Fruit fly (Drosophila melanogaster) whole organism, embryonic: ENCODE data around the gene CG12171.

Experiments used
- Blimp-1 ChIP-seq: fragments of 200-800 bp; sonication (Bioruptor generic); optimal IDR thresholded peaks from 3 replicates; lab custom pipeline; 2018; ENCODE audit warnings: missing biosample characterization, missing genetic modification characterization, mild to moderate bottlenecking, moderate library complexity, missing genetic modification reagents
- CG10321 ChIP-seq: fragments of 200-800 bp; sonication (Bioruptor generic); IDR thresholded peaks from 2 replicates; pipeline ENCODE4 v1.3.6; 2022; ENCODE audit warnings: missing biosample characterization, missing genetic modification characterization
- CG10959 ChIP-seq: fragments of 200-800 bp; sonication (Bioruptor generic); IDR thresholded peaks from 2 replicates; pipeline ENCODE4 v1.3.6; 2022; ENCODE audit warnings: missing biosample characterization, missing genetic modification characterization
- CG11085 ChIP-seq: fragments of 200-800 bp; sonication (Bioruptor generic); IDR thresholded peaks from 2 replicates; pipeline ENCODE4 v1.3.6; 2022; ENCODE audit warnings: missing biosample characterization, missing genetic modification characterization
- CG12236 ChIP-seq: fragments of 200-800 bp; sonication (Bioruptor generic); optimal IDR thresholded peaks from 2 replicates; lab custom pipeline; 2016; ENCODE audit warnings: missing biosample characterization, missing genetic modification characterization
- CG1233 ChIP-seq: fragments of 200-800 bp; sonication (Bioruptor generic); optimal IDR thresholded peaks from 4 replicates; lab custom pipeline; 2018; ENCODE audit warnings: missing biosample characterization, mild to moderate bottlenecking, missing genetic modification characterization
- CG1603 ChIP-seq: fragments of 200-800 bp; sonication (Bioruptor generic); optimal IDR thresholded peaks from 2 replicates; lab custom pipeline; 2019; ENCODE audit warnings: missing biosample characterization, mild to moderate bottlenecking, missing genetic modification characterization, moderate library complexity
- CG17186 ChIP-seq: fragments of 200-800 bp; sonication (Bioruptor generic); optimal IDR thresholded peaks from 3 replicates; lab custom pipeline; 2017; ENCODE audit warnings: missing biosample characterization, missing genetic modification reagents, missing genetic modification characterization
- CG17568 ChIP-seq: fragments of 200-800 bp; sonication (Bioruptor generic); optimal IDR thresholded peaks from 2 replicates; lab custom pipeline; 2018; ENCODE audit warnings: missing biosample characterization, mild to moderate bottlenecking, missing genetic modification characterization, moderate library complexity
- CG2116 ChIP-seq: fragments of 200-800 bp; sonication (Bioruptor generic); optimal IDR thresholded peaks from 3 replicates; lab custom pipeline; 2018; ENCODE audit warnings: missing biosample characterization, mild to moderate bottlenecking, missing genetic modification characterization
- CG31441 ChIP-seq: fragments of 200-800 bp; sonication (Bioruptor generic); IDR thresholded peaks from 2 replicates; pipeline ENCODE4 v1.3.6; 2022; ENCODE audit warnings: missing biosample characterization, missing genetic modification characterization
- CG4617 ChIP-seq: fragments of 200-800 bp; sonication (Bioruptor generic); optimal IDR thresholded peaks from 3 replicates; lab custom pipeline; 2016; ENCODE audit warnings: missing biosample characterization, missing genetic modification characterization, borderline replicate concordance
- CG6654 ChIP-seq: fragments of 200-800 bp; sonication (Bioruptor generic); optimal IDR thresholded peaks from 2 replicates; lab custom pipeline; 2017; ENCODE audit warnings: missing biosample characterization, mild to moderate bottlenecking, missing genetic modification characterization
- CG6689 ChIP-seq: fragments of 200-800 bp; sonication (Bioruptor generic); IDR thresholded peaks from 2 replicates; pipeline ENCODE4 v1.3.6; 2022; ENCODE audit warnings: missing biosample characterization, missing genetic modification characterization
- CG9876 ChIP-seq: fragments of 200-800 bp; sonication (Bioruptor generic); optimal IDR thresholded peaks from 2 replicates; lab custom pipeline; 2016; ENCODE audit warnings: missing biosample characterization, missing genetic modification characterization
- CkIIα-i1 ChIP-seq: fragments of 200-800 bp; sonication (Bioruptor generic); IDR thresholded peaks from 2 replicates; pipeline ENCODE4 v1.3.6; 2022; ENCODE audit warnings: missing biosample characterization, missing genetic modification characterization
- CoRest ChIP-seq: fragments of 200-800 bp; sonication (Bioruptor generic); optimal IDR thresholded peaks from 3 replicates; lab custom pipeline; 2018; ENCODE audit warnings: missing biosample characterization, mild to moderate bottlenecking, missing genetic modification characterization, moderate library complexity
- ERR ChIP-seq: fragments of 200-800 bp; sonication (Bioruptor generic); optimal IDR thresholded peaks from 2 replicates; lab custom pipeline; 2016; ENCODE audit warnings: missing biosample characterization, missing genetic modification characterization
- Fer3 ChIP-seq: fragments of 200-800 bp; sonication (Bioruptor generic); optimal IDR thresholded peaks from 2 replicates; lab custom pipeline; 2018; ENCODE audit warnings: missing biosample characterization, mild to moderate bottlenecking, missing genetic modification characterization, moderate library complexity
- GATAe ChIP-seq: fragments of 200-800 bp; sonication (Bioruptor generic); conservative IDR thresholded peaks from 2 replicates; pipeline ENCODE4 v1.3.6; 2022; ENCODE audit warnings: missing biosample characterization, missing genetic modification characterization
- Hr3 ChIP-seq: fragments of 200-800 bp; sonication (Bioruptor generic); optimal IDR thresholded peaks from 3 replicates; lab custom pipeline; 2016; ENCODE audit warnings: missing biosample characterization, missing genetic modification characterization
- MBD-R2 ChIP-seq: fragments of 200-800 bp; sonication (Bioruptor generic); IDR thresholded peaks from 2 replicates; pipeline ENCODE4 v1.3.6; 2022; ENCODE audit warnings: missing biosample characterization, missing genetic modification characterization
- NFAT ChIP-seq: fragments of 200-800 bp; sonication (Bioruptor generic); IDR thresholded peaks from 2 replicates; pipeline ENCODE4 v1.3.6; 2022; ENCODE audit warnings: missing biosample characterization, missing genetic modification characterization
- NK7.1 ChIP-seq: fragments of 200-800 bp; sonication (Bioruptor generic); optimal IDR thresholded peaks from 3 replicates; lab custom pipeline; 2016; ENCODE audit warnings: missing biosample characterization, missing genetic modification characterization
- Nf-YB ChIP-seq: fragments of 200-800 bp; sonication (Bioruptor generic); optimal IDR thresholded peaks from 3 replicates; lab custom pipeline; 2019; ENCODE audit warnings: missing biosample characterization, mild to moderate bottlenecking, missing genetic modification characterization, moderate library complexity
- Oaz ChIP-seq: fragments of 200-800 bp; sonication (Bioruptor generic); IDR thresholded peaks from 2 replicates; pipeline ENCODE4 v1.3.6; 2022; ENCODE audit warnings: missing biosample characterization, missing genetic modification characterization
- Ssrp ChIP-seq: fragments of 200-800 bp; sonication (Bioruptor generic); optimal IDR thresholded peaks from 2 replicates; lab custom pipeline; 2018; ENCODE audit warnings: missing biosample characterization, mild to moderate bottlenecking, missing genetic modification characterization, moderate library complexity
- aop ChIP-seq: fragments of 200-800 bp; sonication (Bioruptor generic); IDR thresholded peaks from 2 replicates; pipeline ENCODE4 v1.3.6; 2022; ENCODE audit warnings: missing biosample characterization, missing genetic modification characterization
- ash1 ChIP-seq: fragments of 200-800 bp; sonication (Bioruptor generic); optimal IDR thresholded peaks from 2 replicates; lab custom pipeline; 2018; ENCODE audit warnings: missing biosample characterization, mild to moderate bottlenecking, missing genetic modification characterization
- bsh ChIP-seq, 2 experiments: fragments of 200-800 bp; sonication (Bioruptor generic); optimal IDR thresholded peaks; 2 replicates each; lab custom pipeline; 2017 to 2018; ENCODE audit warnings: mild to moderate bottlenecking in 2 of 2, missing biosample characterization in 2 of 2, missing genetic modification characterization in 2 of 2, moderate library complexity in 1 of 2
- cad ChIP-seq: fragments of >200 bp; optimal IDR thresholded peaks from 2 replicates; lab custom pipeline; 2017; ENCODE audit warnings: missing biosample characterization, missing genetic modification characterization
- cato ChIP-seq: fragments of 200-800 bp; sonication (Bioruptor generic); optimal IDR thresholded peaks from 2 replicates; lab custom pipeline; 2016; ENCODE audit warnings: missing biosample characterization, missing genetic modification characterization, borderline replicate concordance
- chif ChIP-seq, 2 experiments: fragments of 200-800 bp; sonication (Bioruptor generic); optimal IDR thresholded peaks; 3 replicates each; lab custom pipeline; 2016; ENCODE audit warnings: missing biosample characterization in 2 of 2, missing genetic modification characterization in 2 of 2
- gem ChIP-seq: fragments of 200-800 bp; sonication (Bioruptor generic); optimal IDR thresholded peaks from 2 replicates; lab custom pipeline; 2019; ENCODE audit warnings: missing biosample characterization, mild to moderate bottlenecking, missing genetic modification characterization, moderate library complexity
- grn ChIP-seq: fragments of 200-800 bp; sonication (Bioruptor generic); optimal IDR thresholded peaks from 3 replicates; lab custom pipeline; 2017; ENCODE audit warnings: missing biosample characterization, missing genetic modification characterization
- hb ChIP-seq: fragments of 200-800 bp; sonication (Bioruptor generic); IDR thresholded peaks from 3 replicates; pipeline ENCODE4 v1.3.6; 2022; ENCODE audit warnings: missing biosample characterization, missing genetic modification characterization; ENCODE audit not compliant: partially characterized antibody
- insv ChIP-seq, 2 experiments: fragments of 200-800 bp; sonication (Bioruptor generic); optimal IDR thresholded peaks; 3 replicates each; lab custom pipeline; 2016 to 2018; ENCODE audit warnings: missing biosample characterization in 2 of 2, missing genetic modification characterization in 2 of 2
- kay ChIP-seq: fragments of 200-800 bp; sonication (Bioruptor generic); optimal IDR thresholded peaks from 2 replicates; lab custom pipeline; 2016; ENCODE audit warnings: missing biosample characterization, missing genetic modification characterization
- ken ChIP-seq: fragments of 200-800 bp; sonication (Bioruptor generic); IDR thresholded peaks from 3 replicates; pipeline ENCODE4 v1.3.6; 2022; ENCODE audit warnings: missing biosample characterization, missing genetic modification characterization
- luna ChIP-seq: fragments of 200-800 bp; sonication (Bioruptor generic); optimal IDR thresholded peaks from 2 replicates; lab custom pipeline; 2016; ENCODE audit warnings: missing biosample characterization, missing genetic modification characterization
- maf-S ChIP-seq: fragments of 200-800 bp; sonication (Bioruptor generic); optimal IDR thresholded peaks from 2 replicates; lab custom pipeline; 2016; ENCODE audit warnings: missing biosample characterization, missing genetic modification characterization
- nmo ChIP-seq: fragments of 200-800 bp; sonication (Bioruptor generic); optimal IDR thresholded peaks from 2 replicates; lab custom pipeline; 2018; ENCODE audit warnings: missing biosample characterization, mild to moderate bottlenecking, missing genetic modification characterization, moderate library complexity
- pzg ChIP-seq: fragments of 200-800 bp; sonication (Bioruptor generic); optimal IDR thresholded peaks from 3 replicates; lab custom pipeline; 2018; ENCODE audit warnings: missing biosample characterization, mild to moderate bottlenecking, missing genetic modification characterization, moderate library complexity
- repo ChIP-seq: fragments of 200-800 bp; sonication (Bioruptor generic); optimal IDR thresholded peaks from 2 replicates; lab custom pipeline; 2016; ENCODE audit warnings: missing biosample characterization, missing genetic modification characterization
- rib ChIP-seq: fragments of 200-800 bp; sonication (Bioruptor generic); IDR thresholded peaks from 2 replicates; pipeline ENCODE4 v1.3.6; 2022; ENCODE audit warnings: missing biosample characterization, missing genetic modification characterization
- run ChIP-seq: fragments of 200-800 bp; sonication (Bioruptor generic); optimal IDR thresholded peaks from 3 replicates; lab custom pipeline; 2018; ENCODE audit warnings: missing biosample characterization, mild to moderate bottlenecking, missing genetic modification characterization
- sens ChIP-seq: fragments of 200-800 bp; sonication (Bioruptor generic); peaks from one replicate; lab custom pipeline; 2016; ENCODE audit warnings: missing biosample characterization, missing genetic modification characterization
- ssp ChIP-seq: fragments of 200-800 bp; sonication (Bioruptor generic); IDR thresholded peaks from 2 replicates; pipeline ENCODE4 v1.3.6; 2022; ENCODE audit warnings: missing biosample characterization, missing genetic modification characterization
- ttk ChIP-seq: fragments of 200-800 bp; sonication (Bioruptor generic); IDR thresholded peaks from 2 replicates; pipeline ENCODE4 v2.1.2; 2022; ENCODE audit warnings: missing biosample characterization, missing genetic modification characterization
- vfl ChIP-seq: fragments of 200-800 bp; sonication (Bioruptor generic); optimal IDR thresholded peaks from 2 replicates; lab custom pipeline; 2016; ENCODE audit warnings: missing biosample characterization, missing genetic modification characterization
- wdn ChIP-seq: fragments of 200-800 bp; sonication (Bioruptor generic); IDR thresholded peaks from 2 replicates; pipeline ENCODE4 v1.3.6; 2022; ENCODE audit warnings: missing biosample characterization, missing genetic modification characterization

CG12171 gene

DNA sequence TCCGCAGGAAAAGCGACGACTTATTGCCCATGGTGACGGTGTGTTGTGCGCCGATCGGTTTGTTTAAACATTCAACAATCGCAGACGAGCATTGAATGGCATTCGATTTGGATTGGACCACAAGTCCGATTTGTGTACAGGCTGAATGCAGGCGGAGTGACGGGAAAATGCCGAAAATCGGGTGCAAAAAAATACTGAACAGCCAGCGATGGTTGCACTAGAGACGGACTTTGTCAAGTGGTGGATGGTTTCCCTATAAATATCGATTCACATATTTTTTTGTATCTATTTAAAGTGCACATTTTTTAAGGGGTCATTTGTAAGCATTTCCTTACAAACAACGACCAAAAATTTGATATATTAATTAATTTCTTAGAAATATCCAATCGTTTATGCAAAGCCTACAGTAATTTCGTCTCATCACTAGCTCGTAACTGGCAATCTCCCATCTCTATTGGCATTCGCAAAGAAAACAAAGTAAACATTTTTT is 21.3 kb downstream of the CG12171 start, which contains the start of the genes elm and MED27 (continued):
- peak in 1 of 2 experiments; percentile 73 for TF ChIP-seq insv (GFP tag; optimal IDR thresholded peaks at IDR 0.05; lab: Kevin White, UChicago)
- TF ChIP-seq NFAT: peak; percentile 94
- no peak for TF ChIP-seq cad (GFP tag; lab: Kevin White, UChicago)
- peak; percentile 87 for TF ChIP-seq pzg (GFP tag; lab: Kevin White, UChicago)
- TF ChIP-seq luna (GFP tag; lab: Kevin White, UChicago): peak; percentile 27
- TF ChIP-seq bsh (GFP tag; optimal IDR thresholded peaks at IDR 0.05; lab: Kevin White, UChicago): peak; percentile 23 to 92
- TF ChIP-seq aop: peak; percentile 80
- TF ChIP-seq Nf-YB: peak; percentile 77
- TF ChIP-seq chif (GFP tag; optimal IDR thresholded peaks at IDR 0.05; lab: Kevin White, UChicago): peak; percentile 92 to 95
- peak; percentile 94 for TF ChIP-seq ken (GFP tag; lab: Robert Waterston, UW)
- TF ChIP-seq MBD-R2 (GFP tag; lab: Robert Waterston, UW): peak; percentile 95
- peak; percentile 89 for TF ChIP-seq ttk
- peak; percentile 61 for TF ChIP-seq CG6654 (GFP tag; lab: Kevin White, UChicago)
- TF ChIP-seq Ssrp (tag; lab: Kevin White, UChicago): peak; percentile 94
- peak; percentile 71 for TF ChIP-seq NK7.1 (GFP tag; lab: Kevin White, UChicago)
- TF ChIP-seq repo: peak; percentile 62
- peak; percentile 90 for TF ChIP-seq CG31441 (GFP tag; lab: Robert Waterston, UW)
- TF ChIP-seq grn (GFP tag; lab: Kevin White, UChicago): peak; percentile 25
- peak; percentile 87 for TF ChIP-seq CG1233
- peak; percentile 93 for TF ChIP-seq CG6689 (GFP tag; lab: Robert Waterston, UW)
- peak; percentile 94 for TF ChIP-seq vfl (GFP tag; lab: Kevin White, UChicago)
- peak; percentile 82 for TF ChIP-seq CG17186 (GFP tag; lab: Kevin White, UChicago)
- peak; percentile 48; the same call in 1 of the 2 replicates for TF ChIP-seq CG10321 (GFP tag; lab: Robert Waterston, UW)
- TF ChIP-seq CkIIα-i1 (GFP tag; lab: Robert Waterston, UW): no peak; the same call in 1 of the 2 replicates
- no peak for TF ChIP-seq CG17568
- TF ChIP-seq gem: peak; percentile 96
- TF ChIP-seq hb (GFP tag; lab: Robert Waterston, UW): peak; percentile 90
- TF ChIP-seq maf-S: peak; percentile 89
- peak; percentile 81 for TF ChIP-seq GATAe (GFP tag; lab: Robert Waterston, UW)
- TF ChIP-seq Fer3 (tag; lab: Kevin White, UChicago): peak; percentile 89
- TF ChIP-seq rib (GFP tag; lab: Robert Waterston, UW): peak; percentile 91
- peak; percentile 48 for TF ChIP-seq run (tag; lab: Kevin White, UChicago)
- TF ChIP-seq ash1 (GFP tag; lab: Kevin White, UChicago): peak; percentile 35
- peak; percentile 63 for TF ChIP-seq CG1603 (tag; lab: Kevin White, UChicago)
- peak; percentile 95 for TF ChIP-seq CoRest
- peak; percentile 92 for TF ChIP-seq CG2116
- TF ChIP-seq Hr3: peak; percentile 95
- TF ChIP-seq wdn (GFP tag; lab: Robert Waterston, UW): peak; percentile 92
- peak; percentile 76 for TF ChIP-seq ERR (GFP tag; lab: Kevin White, UChicago)
- TF ChIP-seq CG9876: peak; percentile 80
- peak; percentile 60 for TF ChIP-seq CG12236 (GFP tag; lab: Kevin White, UChicago)
- peak; percentile 84 for TF ChIP-seq Oaz (GFP tag; lab: Robert Waterston, UW)
- TF ChIP-seq CG11085: peak; percentile 91
- peak; percentile 97 for TF ChIP-seq nmo
- peak; percentile 86 for TF ChIP-seq CG10959
- TF ChIP-seq Blimp-1 (GFP tag; lab: Kevin White, UChicago): peak; percentile 86
- peak; percentile 99 for TF ChIP-seq sens (GFP tag; lab: Kevin White, UChicago)
- peak; percentile 91 for TF ChIP-seq cato (GFP tag; lab: Kevin White, UChicago)
- TF ChIP-seq ssp (GFP tag; lab: Robert Waterston, UW): peak; percentile 91
- peak; percentile 91 for TF ChIP-seq CG4617 (GFP tag; lab: Kevin White, UChicago)
- TF ChIP-seq kay (GFP tag; lab: Kevin White, UChicago): peak; percentile 86
